Worm (Caenorhabditis elegans): ENCODE measurements around the gene spin-3.

DNA sequence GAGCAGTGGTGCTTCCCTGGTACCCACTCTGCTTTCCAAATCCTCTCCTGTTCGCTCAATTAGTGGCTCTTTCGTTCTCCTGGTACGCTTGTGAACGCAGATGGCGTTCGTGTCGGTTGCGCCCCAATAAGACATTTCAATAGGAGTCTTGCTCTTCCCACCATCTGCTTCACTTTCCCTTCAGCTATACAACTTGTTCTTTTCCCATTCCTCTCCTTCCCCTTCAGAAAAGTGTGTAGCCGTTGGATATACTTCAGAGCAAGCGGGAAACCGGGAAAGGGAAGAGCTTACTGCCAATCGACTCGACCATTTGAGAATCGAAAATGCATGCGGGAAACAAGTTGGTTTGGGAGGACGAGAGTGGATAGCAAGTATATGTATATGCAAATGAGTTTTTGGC, 13.2 kb downstream of the spin-3 start:
- TF ChIP-seq flt-1 (GFP tag; IDR thresholded peaks at IDR 0.05): no peak
- no peak for TF ChIP-seq tbx-37 (GFP tag; conservative IDR thresholded peaks at IDR 0.05)
- no peak for TF ChIP-seq ceh-36 (tag; optimal IDR thresholded peaks at IDR 0.05)
- TF ChIP-seq B0310.2 (tag; optimal IDR thresholded peaks at IDR 0.05): no peak
- no peak for TF ChIP-seq sea-1 (GFP tag; conservative IDR thresholded peaks at IDR 0.05)
